Fruit fly (Drosophila melanogaster) whole organism, pupa: ENCODE data around the gene tkv.

Source experiments
- CG10348 ChIP-seq: fragments of 200-800 bp; sonication (Bioruptor generic); IDR thresholded peaks from 2 replicates; pipeline ENCODE4 v1.3.6; 2022; ENCODE audit warnings: missing biosample characterization, missing genetic modification characterization
- CG12605 ChIP-seq: fragments of 200-800 bp; sonication (Bioruptor generic); IDR thresholded peaks from 2 replicates; pipeline ENCODE4 v1.3.6; 2022; ENCODE audit warnings: missing biosample characterization, missing genetic modification characterization
- CG13204 ChIP-seq: fragments of 200-800 bp; sonication (Bioruptor generic); optimal IDR thresholded peaks from 2 replicates; lab custom pipeline; 2018; ENCODE audit warnings: missing biosample characterization, mild to moderate bottlenecking, missing genetic modification characterization, moderate library complexity
- CG14655 ChIP-seq: fragments of 200-800 bp; sonication (Bioruptor generic); optimal IDR thresholded peaks from 3 replicates; lab custom pipeline; 2017; ENCODE audit warnings: mild to moderate bottlenecking, missing biosample characterization, missing genetic modification reagents, missing genetic modification characterization
- CG15710 ChIP-seq: fragments of 200-800 bp; sonication (Bioruptor generic); optimal IDR thresholded peaks from 2 replicates; lab custom pipeline; 2018; ENCODE audit warnings: missing biosample characterization, mild to moderate bottlenecking, missing genetic modification characterization, moderate library complexity
- CG17806 ChIP-seq: fragments of 200-800 bp; sonication (Bioruptor generic); optimal IDR thresholded peaks from 2 replicates; lab custom pipeline; 2018; ENCODE audit warnings: missing biosample characterization, mild to moderate bottlenecking, missing genetic modification characterization, moderate library complexity
- CG32121 ChIP-seq: fragments of 200-800 bp; sonication (Bioruptor generic); IDR thresholded peaks from 2 replicates; pipeline ENCODE4 v1.3.6; 2022; ENCODE audit warnings: missing biosample characterization, missing genetic modification characterization
- CG34367 ChIP-seq: fragments of 200-800 bp; sonication (Bioruptor generic); optimal IDR thresholded peaks from 2 replicates; lab custom pipeline; 2018; ENCODE audit warnings: missing biosample characterization, mild to moderate bottlenecking, missing genetic modification characterization
- CG4496 ChIP-seq: fragments of 200-800 bp; sonication (Bioruptor generic); IDR thresholded peaks from 3 replicates; pipeline ENCODE4 v1.3.6; 2022; ENCODE audit warnings: missing biosample characterization, missing genetic modification characterization
- CG8159 ChIP-seq: fragments of 200-800 bp; sonication (Bioruptor generic); optimal IDR thresholded peaks from 3 replicates; lab custom pipeline; 2018; ENCODE audit warnings: missing biosample characterization, mild to moderate bottlenecking, missing genetic modification characterization, moderate library complexity
- CG8301 ChIP-seq: fragments of 200-800 bp; sonication (Bioruptor generic); optimal IDR thresholded peaks from 2 replicates; lab custom pipeline; 2018; ENCODE audit warnings: missing biosample characterization, mild to moderate bottlenecking, missing genetic modification characterization
- CG9948 ChIP-seq: fragments of 200-800 bp; sonication (Bioruptor generic); optimal IDR thresholded peaks from 2 replicates; lab custom pipeline; 2018; ENCODE audit warnings: missing biosample characterization, mild to moderate bottlenecking, missing genetic modification characterization, moderate library complexity
- D1 ChIP-seq: fragments of 200-800 bp; sonication (Bioruptor generic); optimal IDR thresholded peaks from 2 replicates; lab custom pipeline; 2018; ENCODE audit warnings: missing biosample characterization, mild to moderate bottlenecking, missing genetic modification characterization, moderate library complexity
- EcR ChIP-seq: fragments of 200-800 bp; sonication (Bioruptor generic); optimal IDR thresholded peaks from 3 replicates; lab custom pipeline; 2019; ENCODE audit warnings: missing biosample characterization, missing genetic modification characterization, mild to moderate bottlenecking, moderate library complexity, missing genetic modification reagents
- Ets98B ChIP-seq: fragments of 200-800 bp; sonication (Bioruptor generic); IDR thresholded peaks from 2 replicates; pipeline ENCODE4 v1.3.6; 2022; ENCODE audit warnings: missing biosample characterization, missing genetic modification characterization
- Pif1A ChIP-seq: fragments of 200-800 bp; sonication (Bioruptor generic); optimal IDR thresholded peaks from 3 replicates; lab custom pipeline; 2016; ENCODE audit warnings: missing biosample characterization, missing genetic modification characterization
- Pif1B ChIP-seq: fragments of 200-800 bp; sonication (Bioruptor generic); optimal IDR thresholded peaks from 3 replicates; lab custom pipeline; 2016; ENCODE audit warnings: missing biosample characterization, missing genetic modification characterization
- Snoo ChIP-seq: fragments of 200-800 bp; sonication (Bioruptor generic); optimal IDR thresholded peaks from 3 replicates; lab custom pipeline; 2017; ENCODE audit warnings: missing biosample characterization, mild to moderate bottlenecking, missing genetic modification characterization, inconsistent platforms
- fd96Ca ChIP-seq: fragments of 200-800 bp; sonication (Bioruptor generic); IDR thresholded peaks from 3 replicates; pipeline ENCODE4 v1.3.6; 2022; ENCODE audit warnings: missing biosample characterization, missing genetic modification characterization
- gl ChIP-seq: fragments of 200-800 bp; sonication (Bioruptor generic); optimal IDR thresholded peaks from 2 replicates; lab custom pipeline; 2018; ENCODE audit warnings: missing biosample characterization, mild to moderate bottlenecking, missing genetic modification characterization
- rn ChIP-seq: fragments of 200-800 bp; sonication (Bioruptor generic); IDR thresholded peaks from 2 replicates; pipeline ENCODE4 v1.3.6; 2022; ENCODE audit warnings: missing biosample characterization, missing genetic modification characterization

tkv gene

DNA sequence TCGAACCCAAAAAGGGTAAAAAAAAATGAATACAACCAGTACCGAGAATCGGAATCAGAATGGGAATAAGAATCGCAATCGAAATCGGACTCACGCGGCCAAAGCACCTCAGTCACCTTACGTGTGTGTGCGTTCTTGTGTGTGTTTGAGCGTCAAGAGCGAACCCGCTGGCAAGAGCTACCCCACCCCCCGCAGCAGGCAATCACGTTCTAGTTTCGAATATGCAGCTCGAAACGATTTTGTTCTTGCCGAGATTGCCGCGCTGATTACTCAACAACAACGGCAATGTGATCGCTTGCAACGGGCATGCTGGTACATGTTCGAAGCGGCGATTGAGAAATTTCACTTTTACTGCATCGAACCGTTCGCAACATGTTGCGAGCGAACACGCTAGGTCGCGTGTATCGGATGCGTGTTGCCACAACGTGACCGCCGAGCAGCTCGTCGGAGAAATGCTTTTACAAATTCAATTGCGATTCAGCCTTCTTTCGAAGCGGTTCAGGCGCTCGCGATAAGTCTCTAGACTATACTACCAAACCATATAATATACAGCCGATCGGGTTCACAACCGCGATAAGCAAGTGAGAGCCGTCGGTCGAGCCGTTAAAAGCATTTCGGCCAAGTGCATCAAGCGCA, 34.2 kb upstream of the tkv start:
- peak; percentile 8; the same call in 1 of the 2 replicates for TF ChIP-seq Ets98B
- TF ChIP-seq CG4496 (GFP tag; lab: Robert Waterston, UW) = no peak; the same call in 1 of the 3 replicates
- no peak for TF ChIP-seq CG10348 (GFP tag; lab: Robert Waterston, UW)
- TF ChIP-seq CG17806 (tag; lab: Kevin White, UChicago) = no peak
- peak; percentile 96 for TF ChIP-seq EcR (GFP tag; lab: Kevin White, UChicago)
- peak; percentile 29; the same call in 1 of the 2 replicates for TF ChIP-seq CG12605 (GFP tag; lab: Robert Waterston, UW)
- TF ChIP-seq CG13204 (GFP tag; lab: Kevin White, UChicago) = peak; percentile 96
- TF ChIP-seq Snoo (tag; lab: Kevin White, UChicago) = peak; percentile 35
- peak; percentile 40; the same call in 1 of the 3 replicates for TF ChIP-seq fd96Ca (GFP tag; lab: Robert Waterston, UW)
- peak; percentile 4 for TF ChIP-seq CG34367 (tag; lab: Kevin White, UChicago)
- peak; percentile 15 for TF ChIP-seq Pif1B (GFP tag; lab: Kevin White, UChicago)

DNA sequence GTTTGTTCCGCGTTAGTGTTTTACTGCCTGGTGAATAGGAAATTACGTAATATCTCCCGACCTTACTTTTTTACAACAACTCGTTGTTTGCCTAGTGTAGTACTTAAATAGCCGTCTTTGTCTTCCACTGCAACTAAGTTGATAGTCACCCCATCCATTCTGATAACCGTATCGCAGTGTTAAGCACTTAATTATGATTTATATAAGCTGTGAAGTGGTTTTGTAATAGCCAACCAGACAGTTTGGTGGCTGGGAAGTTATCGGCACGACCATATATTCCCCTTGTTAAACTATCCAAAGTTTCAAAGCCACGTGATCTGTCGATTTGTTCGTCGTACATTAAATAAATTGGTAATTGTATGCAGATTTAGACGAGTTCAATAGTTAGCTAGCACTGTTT, 33.2 kb upstream of the tkv start:
- TF ChIP-seq CG8301 (tag; lab: Kevin White, UChicago) (no peak), EcR (GFP tag; lab: Kevin White, UChicago) (no peak), gl (tag; lab: Kevin White, UChicago) (no peak), CG4496 (GFP tag; lab: Robert Waterston, UW) (no peak)

DNA sequence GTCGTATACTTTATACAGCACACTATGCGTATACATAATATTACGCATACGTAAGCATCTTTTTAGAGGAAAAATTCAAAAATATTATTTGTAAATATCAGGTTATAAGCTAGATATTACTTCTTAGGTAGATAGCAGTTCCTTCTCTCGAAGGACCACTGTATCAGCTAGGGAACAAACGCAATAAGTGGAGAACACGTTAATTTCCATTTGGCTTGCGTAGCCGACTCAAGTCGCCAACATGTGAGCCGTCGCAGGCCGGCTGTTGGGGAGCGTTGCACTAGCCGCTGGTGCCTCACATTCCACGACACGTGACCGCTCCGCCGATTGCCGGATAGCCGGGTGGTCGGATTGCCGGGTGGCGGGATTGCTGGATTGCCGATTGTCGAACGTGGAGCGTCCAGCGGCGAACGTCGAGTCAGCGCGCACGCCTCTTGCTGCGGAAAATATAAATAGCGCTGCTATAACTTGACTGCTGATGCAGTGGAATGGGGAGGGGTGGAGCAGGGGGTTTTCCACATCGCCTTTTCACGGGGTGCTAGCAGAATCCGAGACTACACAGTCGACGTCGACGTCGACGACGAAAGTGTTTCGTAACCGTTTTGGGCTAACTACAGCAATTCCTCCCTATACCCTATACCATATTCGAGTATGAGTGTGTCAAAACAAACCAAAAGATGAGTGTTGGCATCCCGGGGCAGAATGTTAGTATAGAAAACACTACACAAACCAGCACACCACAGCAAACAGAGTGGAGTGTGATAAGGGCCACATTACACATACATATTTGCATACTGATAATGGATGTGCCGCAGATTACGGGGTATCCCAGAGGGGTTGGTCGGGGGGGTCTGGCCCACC, 32.1 kb upstream of the tkv start:
- TF ChIP-seq Snoo (tag; lab: Kevin White, UChicago) (no peak), EcR (GFP tag; lab: Kevin White, UChicago) (peak; percentile 57), Pif1A (GFP tag; lab: Kevin White, UChicago) (peak; percentile 15), CG9948 (tag; lab: Kevin White, UChicago) (no peak), CG10348 (GFP tag; lab: Robert Waterston, UW) (peak; percentile 58; the same call in 1 of the 2 replicates), CG8301 (tag; lab: Kevin White, UChicago) (peak; percentile 30), CG15710 (no peak), CG13204 (GFP tag; lab: Kevin White, UChicago) (peak; percentile 34), CG17806 (tag; lab: Kevin White, UChicago) (peak; percentile 18), D1 (tag; lab: Kevin White, UChicago) (no peak), CG8159 (tag; lab: Kevin White, UChicago) (peak; percentile 34), gl (tag; lab: Kevin White, UChicago) (no peak), CG14655 (GFP tag; lab: Kevin White, UChicago) (peak; percentile 21), Pif1B (GFP tag; lab: Kevin White, UChicago) (no peak), CG34367 (tag; lab: Kevin White, UChicago) (no peak), Ets98B (peak; percentile 10; the same call in 1 of the 2 replicates), CG32121 (GFP tag; lab: Robert Waterston, UW) (no peak)

DNA sequence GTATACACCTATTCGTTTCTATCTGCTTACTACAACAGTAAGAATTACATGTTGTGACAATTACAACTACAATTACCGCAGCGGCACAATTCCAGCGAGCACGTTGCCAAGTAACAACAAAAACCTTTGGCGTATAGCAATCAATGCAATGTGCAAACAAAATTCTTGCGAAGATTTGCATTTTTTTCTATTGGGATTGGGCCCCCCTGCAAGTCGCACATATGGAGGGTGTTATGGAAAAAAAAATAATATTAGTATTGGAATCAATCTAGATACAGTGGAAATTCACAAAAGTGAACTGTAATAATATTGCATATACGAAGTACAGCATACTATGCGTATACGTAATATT, 31.5 kb upstream of the tkv start:
- TF ChIP-seq CG32121 (GFP tag; lab: Robert Waterston, UW) (no peak), D1 (tag; lab: Kevin White, UChicago) (no peak), CG14655 (GFP tag; lab: Kevin White, UChicago) (no peak), Pif1B (GFP tag; lab: Kevin White, UChicago) (no peak), gl (tag; lab: Kevin White, UChicago) (no peak), rn (GFP tag; lab: Robert Waterston, UW) (no peak), CG8159 (tag; lab: Kevin White, UChicago) (no peak), CG10348 (GFP tag; lab: Robert Waterston, UW) (no peak), Pif1A (GFP tag; lab: Kevin White, UChicago) (no peak), CG12605 (GFP tag; lab: Robert Waterston, UW) (no peak), CG4496 (GFP tag; lab: Robert Waterston, UW) (no peak), Snoo (tag; lab: Kevin White, UChicago) (no peak)
- TF ChIP-seq, all 21 proteins: peak for 0

DNA sequence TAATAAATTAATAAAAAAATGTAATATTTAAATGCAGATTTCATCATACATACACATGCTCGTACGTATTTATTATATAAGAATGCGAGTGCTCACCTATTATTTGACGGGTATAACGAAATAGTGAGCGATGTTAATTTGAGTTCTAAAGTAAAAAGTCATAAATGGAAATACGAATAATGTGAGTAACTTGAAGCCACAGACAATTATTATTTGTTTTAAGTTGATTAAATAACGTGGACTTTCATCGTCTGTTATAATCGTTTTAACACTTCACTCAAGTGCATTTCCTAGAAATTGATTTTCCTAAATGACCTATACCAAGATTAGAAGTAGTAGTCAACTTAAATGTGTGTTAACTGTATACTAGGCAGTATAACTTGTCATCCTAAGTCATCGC, 31.1 kb upstream of the tkv start:
- TF ChIP-seq EcR (GFP tag; lab: Kevin White, UChicago) = no peak
- peak; percentile 38 for TF ChIP-seq CG8159 (tag; lab: Kevin White, UChicago)
- TF ChIP-seq CG13204 (GFP tag; lab: Kevin White, UChicago) = no peak
- TF ChIP-seq Pif1A (GFP tag; lab: Kevin White, UChicago) = peak; percentile 37
- no peak for TF ChIP-seq CG12605 (GFP tag; lab: Robert Waterston, UW)
- peak; percentile 37 for TF ChIP-seq CG15710
- TF ChIP-seq CG4496 (GFP tag; lab: Robert Waterston, UW) = no peak
- no peak for TF ChIP-seq gl (tag; lab: Kevin White, UChicago)
- TF ChIP-seq CG8301 (tag; lab: Kevin White, UChicago) = no peak
- peak; percentile 3 for TF ChIP-seq CG9948 (tag; lab: Kevin White, UChicago)
- TF ChIP-seq CG10348 (GFP tag; lab: Robert Waterston, UW) = no peak
- TF ChIP-seq CG17806 (tag; lab: Kevin White, UChicago) = no peak
- peak; percentile 3 for TF ChIP-seq CG14655 (GFP tag; lab: Kevin White, UChicago)
- TF ChIP-seq CG34367 (tag; lab: Kevin White, UChicago) = no peak
- TF ChIP-seq CG32121 (GFP tag; lab: Robert Waterston, UW) = no peak
- no peak for TF ChIP-seq fd96Ca (GFP tag; lab: Robert Waterston, UW)
- no peak for TF ChIP-seq rn (GFP tag; lab: Robert Waterston, UW)
- no peak; the same call in 1 of the 2 replicates for TF ChIP-seq Ets98B
- no peak for TF ChIP-seq D1 (tag; lab: Kevin White, UChicago)
- no peak for TF ChIP-seq Snoo (tag; lab: Kevin White, UChicago)
- TF ChIP-seq Pif1B (GFP tag; lab: Kevin White, UChicago) = peak; percentile 5
